Worm (Caenorhabditis elegans): ENCODE results near the gene srv-34.

DNA sequence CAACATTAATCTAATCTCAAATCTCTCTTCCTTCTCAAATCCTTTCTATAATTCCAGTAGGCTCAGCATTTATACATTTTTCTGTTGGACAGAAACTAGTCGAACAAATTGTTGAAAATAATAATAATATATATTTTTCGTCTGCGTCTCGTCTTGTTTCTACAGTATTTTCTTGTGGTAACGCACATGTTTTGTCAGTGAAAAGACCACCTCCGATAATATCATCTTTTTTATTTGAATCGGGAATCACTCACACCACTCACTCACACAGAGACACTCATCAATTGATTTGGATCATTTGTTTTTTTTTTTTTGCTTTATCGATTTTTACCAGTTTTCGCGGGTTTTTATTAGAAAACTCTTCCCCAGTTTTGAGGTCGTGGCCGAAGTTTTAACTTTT lies 19.9 kb downstream of the srv-34 start:
- TF ChIP-seq F55B11.4 (tag; optimal IDR thresholded peaks at IDR 0.05; ENCODE audit: borderline replicate concordance, insufficient read depth) (no peak), egl-44 (GFP tag; IDR thresholded peaks at IDR 0.05) (no peak), Y95B8A.8 (GFP tag; IDR thresholded peaks at IDR 0.05) (no peak), C17E4.6 (GFP tag; IDR thresholded peaks at IDR 0.05) (no peak), snpc-4 (GFP tag; optimal IDR thresholded peaks at IDR 0.05) (no peak), snpc-4 (tag; optimal IDR thresholded peaks at IDR 0.05) (no peak), zim-3 (tag; optimal IDR thresholded peaks at IDR 0.05) (no peak), Y53G8AR.9 (GFP tag; conservative IDR thresholded peaks at IDR 0.05) (no peak)
